Fruit fly (Drosophila melanogaster): ENCODE results near the gene CG4596.

DNA sequence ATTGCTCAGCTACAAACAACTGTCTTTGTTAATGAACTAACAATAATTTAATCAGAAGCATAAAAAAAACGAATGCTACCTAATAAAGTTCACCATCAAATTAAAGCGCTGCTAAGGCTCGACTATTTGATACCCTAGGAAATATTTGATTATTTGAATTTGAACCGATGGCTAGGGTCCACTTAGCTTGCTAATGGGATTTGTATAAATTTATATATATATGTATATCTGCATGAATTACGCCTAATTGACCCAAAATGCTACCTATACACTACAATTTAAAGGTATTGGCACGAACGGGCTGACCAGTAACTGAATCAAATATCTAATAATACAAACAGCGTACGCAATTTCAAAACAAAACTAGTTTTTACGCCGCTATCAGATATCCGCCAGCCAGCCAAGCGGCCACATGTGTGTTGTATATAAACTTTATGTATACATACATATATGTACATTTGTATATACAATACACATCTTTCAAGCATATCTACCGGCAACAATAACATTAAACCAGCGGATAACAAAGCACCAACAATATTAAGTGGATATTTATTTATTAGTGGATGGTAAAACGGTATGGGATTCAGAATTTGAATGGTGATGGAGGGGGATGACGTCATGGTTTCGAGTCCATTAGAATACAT lies 11.3 kb downstream of the CG4596 start:
- no peak for TF ChIP-seq CG13204 (GFP tag; optimal IDR thresholded peaks at IDR 0.05)
- no peak for TF ChIP-seq Snoo (tag; optimal IDR thresholded peaks at IDR 0.05)

Measured in whole organism, pupa.